Fruit fly (Drosophila melanogaster) whole organism, embryonic: ENCODE measurements around the gene CG6153.

ENCODE experiments used
- Ada2b ChIP-seq: fragments of 200-800 bp; sonication (Bioruptor generic); IDR thresholded peaks from 2 replicates; pipeline ENCODE4 v1.3.6; 2022; ENCODE audit warnings: missing biosample characterization, missing genetic modification characterization
- Atf3 ChIP-seq: fragments of 200-800 bp; sonication (Bioruptor generic); optimal IDR thresholded peaks from 3 replicates; lab custom pipeline; 2016; ENCODE audit warnings: missing biosample characterization, missing genetic modification characterization
- CG10543 ChIP-seq: fragments of 200-800 bp; sonication (Bioruptor generic); optimal IDR thresholded peaks from 3 replicates; lab custom pipeline; 2017; ENCODE audit warnings: missing biosample characterization, mild to moderate bottlenecking, missing genetic modification characterization, moderate library complexity
- CG12104 ChIP-seq: fragments of 200-800 bp; sonication (Bioruptor generic); optimal IDR thresholded peaks from 3 replicates; lab custom pipeline; 2016; ENCODE audit warnings: missing biosample characterization, missing genetic modification characterization
- CG12391 ChIP-seq: fragments of 200-800 bp; sonication (Bioruptor generic); optimal IDR thresholded peaks from 3 replicates; lab custom pipeline; 2018; ENCODE audit warnings: missing biosample characterization, mild to moderate bottlenecking, missing genetic modification characterization, moderate library complexity
- CG13123 ChIP-seq: fragments of 200-800 bp; sonication (Bioruptor generic); optimal IDR thresholded peaks from 2 replicates; lab custom pipeline; 2016; ENCODE audit warnings: missing biosample characterization, missing genetic modification characterization
- CG1602 ChIP-seq: fragments of 200-800 bp; sonication (Bioruptor generic); optimal IDR thresholded peaks from 3 replicates; lab custom pipeline; 2016; ENCODE audit warnings: missing biosample characterization, missing genetic modification characterization
- CG16863 ChIP-seq: fragments of 200-800 bp; sonication (Bioruptor generic); optimal IDR thresholded peaks from 3 replicates; lab custom pipeline; 2016; ENCODE audit warnings: missing biosample characterization, missing genetic modification characterization
- CG18599 ChIP-seq: fragments of 200-800 bp; sonication (Bioruptor generic); optimal IDR thresholded peaks from 3 replicates; lab custom pipeline; 2017; ENCODE audit warnings: missing biosample characterization, missing genetic modification characterization, mild to moderate bottlenecking, moderate library complexity, missing genetic modification reagents
- CG31441 ChIP-seq: fragments of 200-800 bp; sonication (Bioruptor generic); IDR thresholded peaks from 2 replicates; pipeline ENCODE4 v1.3.6; 2022; ENCODE audit warnings: missing biosample characterization, missing genetic modification characterization
- CG3407 ChIP-seq: fragments of 200-800 bp; sonication (Bioruptor generic); optimal IDR thresholded peaks from 2 replicates; lab custom pipeline; 2018; ENCODE audit warnings: missing biosample characterization, mild to moderate bottlenecking, missing genetic modification characterization
- CG34224 ChIP-seq: fragments of 200-800 bp; sonication (Bioruptor generic); IDR thresholded peaks from 3 replicates; pipeline ENCODE4 v1.3.6; 2022; ENCODE audit warnings: missing biosample characterization, missing genetic modification characterization; ENCODE audit not compliant: partially characterized antibody
- CG7556 ChIP-seq: fragments of 200-800 bp; sonication (Bioruptor generic); optimal IDR thresholded peaks from 2 replicates; lab custom pipeline; 2017; ENCODE audit warnings: missing biosample characterization, mild to moderate bottlenecking, missing genetic modification characterization
- CG7987 ChIP-seq: fragments of 200-800 bp; sonication (Bioruptor generic); optimal IDR thresholded peaks from 2 replicates; lab custom pipeline; 2018; ENCODE audit warnings: missing biosample characterization, mild to moderate bottlenecking, missing genetic modification characterization, moderate library complexity
- CG8765 ChIP-seq: fragments of 200-800 bp; sonication (Bioruptor generic); IDR thresholded peaks from 2 replicates; pipeline ENCODE4 v1.3.6; 2022; ENCODE audit warnings: missing biosample characterization, missing genetic modification characterization
- CG9817 ChIP-seq: fragments of 200-800 bp; sonication (Bioruptor generic); optimal IDR thresholded peaks from 2 replicates; lab custom pipeline; 2018; ENCODE audit warnings: missing biosample characterization, mild to moderate bottlenecking, missing genetic modification characterization, moderate library complexity
- D19A ChIP-seq: fragments of 200-800 bp; optimal IDR thresholded peaks from 3 replicates; lab custom pipeline; 2019; ENCODE audit warnings: missing biosample characterization, mild to moderate bottlenecking, missing genetic modification characterization, moderate library complexity
- Dad ChIP-seq: fragments of 200-800 bp; sonication (Bioruptor generic); optimal IDR thresholded peaks from 3 replicates; lab custom pipeline; 2016; ENCODE audit warnings: missing biosample characterization, missing genetic modification characterization
- Ets65A ChIP-seq: fragments of 200-800 bp; sonication (Bioruptor generic); peaks from one replicate; lab custom pipeline; 2016; ENCODE audit warnings: missing biosample characterization, missing genetic modification characterization
- Fer1 ChIP-seq: fragments of 200-800 bp; sonication (Bioruptor generic); optimal IDR thresholded peaks from 2 replicates; lab custom pipeline; 2017; ENCODE audit warnings: missing biosample characterization, mild to moderate bottlenecking, missing genetic modification characterization
- HHEX ChIP-seq: fragments of 200-800 bp; sonication (Bioruptor generic); optimal IDR thresholded peaks from 3 replicates; lab custom pipeline; 2017; ENCODE audit warnings: missing biosample characterization, mild to moderate bottlenecking, missing genetic modification characterization, missing genetic modification reagents
- Hr39 ChIP-seq: fragments of >200 bp; optimal IDR thresholded peaks from 2 replicates; lab custom pipeline; 2017
- Max ChIP-seq: fragments of 200-800 bp; sonication (Bioruptor generic); optimal IDR thresholded peaks from 2 replicates; lab custom pipeline; 2016; ENCODE audit warnings: missing biosample characterization, mild to moderate bottlenecking, missing genetic modification characterization
- Nf-YC ChIP-seq: fragments of 200-800 bp; optimal IDR thresholded peaks from 3 replicates; lab custom pipeline; 2019; ENCODE audit warnings: missing biosample characterization, mild to moderate bottlenecking, missing genetic modification characterization, moderate library complexity
- NfI ChIP-seq: fragments of 200-800 bp; sonication (Bioruptor generic); optimal IDR thresholded peaks from 3 replicates; lab custom pipeline; 2018; ENCODE audit warnings: missing biosample characterization, mild to moderate bottlenecking, missing genetic modification characterization, moderate library complexity
- Six4 ChIP-seq: fragments of 200-800 bp; sonication (Bioruptor generic); optimal IDR thresholded peaks from 2 replicates; lab custom pipeline; 2016; ENCODE audit warnings: missing biosample characterization, missing genetic modification characterization
- ap ChIP-seq: fragments of 200-800 bp; sonication (Bioruptor generic); IDR thresholded peaks from 2 replicates; pipeline ENCODE4 v1.3.6; 2022; ENCODE audit warnings: missing biosample characterization, missing genetic modification characterization
- cas ChIP-seq: fragments of 200-800 bp; sonication (Bioruptor generic); IDR thresholded peaks from 2 replicates; pipeline ENCODE4 v1.3.6; 2022; ENCODE audit warnings: missing biosample characterization, missing genetic modification characterization
- caup ChIP-seq: fragments of 200-800 bp; sonication (Bioruptor generic); optimal IDR thresholded peaks from 3 replicates; lab custom pipeline; 2017; ENCODE audit warnings: missing biosample characterization, mild to moderate bottlenecking, missing genetic modification characterization, moderate library complexity; ENCODE audit not compliant: severe bottlenecking
- ci ChIP-seq: fragments of 200-800 bp; sonication (Bioruptor generic); IDR thresholded peaks from 3 replicates; pipeline ENCODE4 v1.3.6; 2022; ENCODE audit warnings: missing biosample characterization, missing genetic modification characterization
- dimm ChIP-seq: fragments of 200-800 bp; sonication (Bioruptor generic); IDR thresholded peaks from 2 replicates; pipeline ENCODE4 v1.3.6; 2022; ENCODE audit warnings: missing biosample characterization, missing genetic modification characterization
- dysf ChIP-seq: fragments of 200-800 bp; sonication (Bioruptor generic); IDR thresholded peaks from 3 replicates; pipeline ENCODE4 v1.3.6; 2022; ENCODE audit warnings: missing biosample characterization, missing genetic modification characterization
- esg ChIP-seq: fragments of 200-800 bp; sonication (Bioruptor generic); conservative IDR thresholded peaks from 2 replicates; pipeline ENCODE4 v1.3.6; 2022; ENCODE audit warnings: missing biosample characterization, missing genetic modification characterization
- fd3F ChIP-seq: fragments of 200-800 bp; sonication (Bioruptor generic); optimal IDR thresholded peaks from 2 replicates; lab custom pipeline; 2018; ENCODE audit warnings: missing biosample characterization, mild to moderate bottlenecking, missing genetic modification characterization, moderate library complexity
- ftz-f1 ChIP-seq: fragments of 200-800 bp; sonication (Bioruptor generic); optimal IDR thresholded peaks from 2 replicates; lab custom pipeline; 2016; ENCODE audit warnings: missing biosample characterization, missing genetic modification characterization
- fu2 ChIP-seq: fragments of 200-800 bp; sonication (Bioruptor generic); optimal IDR thresholded peaks from 2 replicates; lab custom pipeline; 2016; ENCODE audit warnings: missing biosample characterization, missing genetic modification characterization
- gem ChIP-seq: fragments of 200-800 bp; sonication (Bioruptor generic); optimal IDR thresholded peaks from 2 replicates; lab custom pipeline; 2019; ENCODE audit warnings: missing biosample characterization, mild to moderate bottlenecking, missing genetic modification characterization, moderate library complexity
- ham ChIP-seq: fragments of 200-800 bp; sonication (Bioruptor generic); IDR thresholded peaks from 2 replicates; pipeline ENCODE4 v1.3.6; 2022; ENCODE audit warnings: missing biosample characterization, missing genetic modification characterization
- inv ChIP-seq: fragments of 200-800 bp; sonication (Bioruptor generic); IDR thresholded peaks from 2 replicates; pipeline ENCODE4 v1.3.6; 2022; ENCODE audit warnings: missing biosample characterization, missing genetic modification characterization; ENCODE audit not compliant: partially characterized antibody
- jing ChIP-seq: fragments of 200-800 bp; sonication (Bioruptor generic); optimal IDR thresholded peaks from 2 replicates; lab custom pipeline; 2018; ENCODE audit warnings: missing biosample characterization, mild to moderate bottlenecking, missing genetic modification characterization
- lola ChIP-seq, 3 experiments: fragments of >200 bp in 2 of 3; fragments of 200-800 bp in 1 of 3; sonication (Bioruptor generic) in 1 of 3; optimal IDR thresholded peaks; 2 replicates each; lab custom pipeline; 2017 to 2019; ENCODE audit warnings: missing biosample characterization in 3 of 3, missing genetic modification characterization in 3 of 3, mild to moderate bottlenecking in 1 of 3, moderate library complexity in 1 of 3
- maf-S ChIP-seq: fragments of 200-800 bp; sonication (Bioruptor generic); optimal IDR thresholded peaks from 2 replicates; lab custom pipeline; 2016; ENCODE audit warnings: missing biosample characterization, missing genetic modification characterization
- pnt ChIP-seq: fragments of 200-800 bp; sonication (Bioruptor generic); optimal IDR thresholded peaks from 3 replicates; lab custom pipeline; 2016; ENCODE audit warnings: missing biosample characterization, missing genetic modification characterization
- ranshi ChIP-seq: fragments of 200-800 bp; sonication (Bioruptor generic); IDR thresholded peaks from 2 replicates; pipeline ENCODE4 v1.3.6; 2022; ENCODE audit warnings: missing biosample characterization, missing genetic modification characterization
- sens-2 ChIP-seq: fragments of 200-800 bp; sonication (Bioruptor generic); IDR thresholded peaks from 2 replicates; pipeline ENCODE4 v1.3.6; 2022; ENCODE audit warnings: missing biosample characterization, missing genetic modification characterization
- seq ChIP-seq: fragments of 200-800 bp; sonication (Bioruptor generic); IDR thresholded peaks from 2 replicates; pipeline ENCODE4 v1.3.6; 2022; ENCODE audit warnings: missing biosample characterization, missing genetic modification characterization
- slp2 ChIP-seq: fragments of 200-800 bp; sonication (Bioruptor generic); optimal IDR thresholded peaks from 2 replicates; lab custom pipeline; 2016; ENCODE audit warnings: missing biosample characterization, missing genetic modification characterization
- sug ChIP-seq: fragments of 200-800 bp; optimal IDR thresholded peaks from 2 replicates; lab custom pipeline; 2019; ENCODE audit warnings: missing biosample characterization, mild to moderate bottlenecking, missing genetic modification characterization, moderate library complexity
- tin ChIP-seq: fragments of 200-800 bp; sonication (Bioruptor generic); optimal IDR thresholded peaks from 3 replicates; lab custom pipeline; 2016; ENCODE audit warnings: missing biosample characterization, missing genetic modification characterization
- tup ChIP-seq: fragments of 200-800 bp; sonication (Bioruptor generic); optimal IDR thresholded peaks from 2 replicates; lab custom pipeline; 2016; ENCODE audit warnings: missing biosample characterization, mild to moderate bottlenecking, missing genetic modification characterization, moderate library complexity

The CG6153 gene

DNA sequence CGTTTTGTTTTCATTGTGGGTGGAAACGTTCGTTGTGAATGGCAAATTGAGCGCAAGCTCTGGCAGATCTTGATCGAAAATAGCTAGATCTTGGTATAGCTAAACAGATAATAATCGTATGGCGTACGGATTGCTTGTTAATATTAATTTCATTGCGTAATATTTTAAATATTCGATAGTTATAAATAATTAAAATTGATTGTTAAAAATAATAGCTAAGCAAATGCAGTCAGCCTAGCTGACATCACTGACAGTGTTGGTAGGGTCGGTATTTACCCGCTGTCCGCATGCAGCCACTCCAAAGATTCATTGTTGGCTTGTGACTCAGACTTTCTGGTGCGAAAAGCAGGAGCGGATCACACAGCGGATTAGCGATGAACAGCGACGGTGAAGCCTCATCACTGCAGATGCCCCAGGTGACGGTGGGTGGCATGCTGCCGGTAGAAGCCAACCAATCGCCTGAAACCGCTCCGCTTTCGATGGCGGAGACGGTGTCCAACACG is 11.7 kb downstream of the CG6153 start, which contains the start of the genes CG5776 and spict (continued):
- TF ChIP-seq Nf-YC (tag; lab: Kevin White, UChicago) = peak; percentile 66
- no peak for TF ChIP-seq dimm (GFP tag; lab: Robert Waterston, UW)
- peak; percentile 78 for TF ChIP-seq sug (tag; lab: Kevin White, UChicago)
- no peak for TF ChIP-seq tup (GFP tag; lab: Kevin White, UChicago)
- no peak for TF ChIP-seq Six4 (GFP tag; lab: Kevin White, UChicago)
- TF ChIP-seq CG12391 = peak; percentile 92
- peak; percentile 88 for TF ChIP-seq NfI (GFP tag; lab: Kevin White, UChicago)
- TF ChIP-seq CG13123 (GFP tag; lab: Kevin White, UChicago) = no peak
- no peak for TF ChIP-seq cas (GFP tag; lab: Robert Waterston, UW)
- peak; percentile 45 for TF ChIP-seq D19A (tag; lab: Kevin White, UChicago)
- peak; percentile 32 for TF ChIP-seq caup (GFP tag; lab: Kevin White, UChicago)
- TF ChIP-seq CG31441 (GFP tag; lab: Robert Waterston, UW) = peak; percentile 60
- peak; percentile 22 for TF ChIP-seq maf-S (GFP tag; lab: Kevin White, UChicago)
- peak; percentile 90 for TF ChIP-seq gem (tag; lab: Kevin White, UChicago)
- no peak for TF ChIP-seq ftz-f1 (GFP tag; lab: Kevin White, UChicago)
- no peak for TF ChIP-seq Hr39
- TF ChIP-seq Ets65A = peak; percentile 24
- TF ChIP-seq slp2 (GFP tag; lab: Kevin White, UChicago) = peak; percentile 18
- peak; percentile 39; the same call in 1 of the 2 replicates for TF ChIP-seq inv
- peak; percentile 84 for TF ChIP-seq esg
- TF ChIP-seq Dad (GFP tag; lab: Kevin White, UChicago) = no peak
- TF ChIP-seq pnt (GFP tag; lab: Kevin White, UChicago) = no peak
- TF ChIP-seq CG7987 (GFP tag; lab: Kevin White, UChicago) = peak; percentile 21
- TF ChIP-seq CG8765 (GFP tag; lab: Robert Waterston, UW) = peak; percentile 65
- TF ChIP-seq Ada2b = peak; percentile 81
- TF ChIP-seq CG34224 = peak; percentile 12; the same call in 1 of the 3 replicates
- peak; percentile 56; the same call in 1 of the 2 replicates for TF ChIP-seq ap (GFP tag; lab: Robert Waterston, UW)
- TF ChIP-seq lola (GFP tag; optimal IDR thresholded peaks at IDR 0.05; lab: Kevin White, UChicago) = peak in 1 of 3 experiments; percentile 76
- no peak for TF ChIP-seq CG12104
- 0 out of 2 replicates have a peak, but pooled peaks have one; percentile 36 for TF ChIP-seq ham (GFP tag; lab: Robert Waterston, UW)
- TF ChIP-seq fd3F (GFP tag; lab: Kevin White, UChicago) = peak; percentile 67
- peak; percentile 74 for TF ChIP-seq CG7556 (GFP tag; lab: Kevin White, UChicago)
- TF ChIP-seq seq = 0 out of 2 replicates have a peak, but pooled peaks have one; percentile 58
- TF ChIP-seq CG1602 = peak; percentile 57
- TF ChIP-seq Fer1 (GFP tag; lab: Kevin White, UChicago) = peak; percentile 70
- TF ChIP-seq CG16863 (GFP tag; lab: Kevin White, UChicago) = no peak
- peak; percentile 57 for TF ChIP-seq fu2 (GFP tag; lab: Kevin White, UChicago)
- 0 out of 2 replicates have a peak, but pooled peaks have one; percentile 31 for TF ChIP-seq sens-2 (GFP tag; lab: Robert Waterston, UW)
- peak; percentile 73 for TF ChIP-seq CG18599
- TF ChIP-seq HHEX (GFP tag; lab: Kevin White, UChicago) = peak; percentile 59
- TF ChIP-seq Atf3 (GFP tag; lab: Kevin White, UChicago) = no peak
- TF ChIP-seq jing = peak; percentile 38
- TF ChIP-seq CG9817 = peak; percentile 86
- peak; percentile 52 for TF ChIP-seq Max (GFP tag; lab: Kevin White, UChicago)
- peak; percentile 70 for TF ChIP-seq CG3407
- peak; percentile 78; the same call in 1 of the 2 replicates for TF ChIP-seq ranshi (GFP tag; lab: Robert Waterston, UW)
- peak; percentile 80 for TF ChIP-seq CG10543
- peak; percentile 73 for TF ChIP-seq ci (GFP tag; lab: Robert Waterston, UW)
- peak; percentile 88 for TF ChIP-seq dysf
- TF ChIP-seq tin (GFP tag; lab: Kevin White, UChicago) = peak; percentile 11
